Worm (Caenorhabditis elegans): ENCODE results near the gene T16G12.4.

DNA sequence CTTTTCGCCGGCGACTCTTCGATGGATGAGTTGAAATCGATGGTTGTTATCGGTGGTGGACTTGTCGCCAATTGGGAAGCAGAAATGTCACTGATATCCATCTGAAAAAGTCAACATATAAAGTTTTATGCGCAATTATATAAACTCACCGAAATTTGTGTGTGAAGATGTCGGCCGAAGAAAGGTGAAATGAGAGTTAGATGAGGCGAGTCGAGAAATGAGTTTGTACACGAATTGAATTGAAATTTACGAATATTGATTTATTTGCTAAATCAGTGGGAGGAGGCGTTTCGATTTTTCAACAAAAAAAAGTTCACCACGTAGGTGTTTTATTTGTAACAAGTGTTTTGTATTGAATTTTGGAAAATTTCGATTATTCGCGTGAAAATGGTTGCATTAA is 43.7 kb downstream of the T16G12.4 start, which contains the start of gene kel-10:
- TF ChIP-seq unc-120 (tag; optimal IDR thresholded peaks at IDR 0.05; ENCODE audit: poor library complexity, severe bottlenecking) (no peak), sptf-1 (tag; optimal IDR thresholded peaks at IDR 0.05) (no peak), pha-4 (tag; optimal IDR thresholded peaks at IDR 0.05) (no peak), elt-3 (tag; optimal IDR thresholded peaks at IDR 0.05) (no peak), nhr-12 (tag; optimal IDR thresholded peaks at IDR 0.05) (no peak), unc-62 (GFP tag; optimal IDR thresholded peaks at IDR 0.05) (no peak), mab-5 (tag; optimal IDR thresholded peaks at IDR 0.05) (no peak), elt-1 (tag; optimal IDR thresholded peaks at IDR 0.05; ENCODE audit: borderline replicate concordance, insufficient read depth) (no peak), nhr-2 (tag; optimal IDR thresholded peaks at IDR 0.05) (no peak), snpc-4 (tag; optimal IDR thresholded peaks at IDR 0.05) (no peak), lsy-2 (tag; optimal IDR thresholded peaks at IDR 0.05) (no peak), mep-1 (tag; optimal IDR thresholded peaks at IDR 0.05) (no peak)
